Worm (Caenorhabditis elegans) whole organism, L4 larva: ENCODE data around the gene chk-1.

Experiments used
- Y105C5A.15 ChIP-seq: fragments of 200-800 bp; sonication (Bioruptor generic); IDR thresholded peaks from 2 replicates; pipeline ENCODE4 v1.3.6; 2022; ENCODE audit warnings: missing genetic modification characterization, missing compliant biosample characterization
- arid-1 ChIP-seq: fragments of 200-800 bp; sonication (Bioruptor generic); conservative IDR thresholded peaks from 2 replicates; pipeline ENCODE4 v1.3.6; 2022; ENCODE audit warnings: missing genetic modification reagents, missing genetic modification characterization, missing compliant biosample characterization
- daf-19 ChIP-seq: fragments of 200-800 bp; sonication (Bioruptor generic); conservative IDR thresholded peaks from 2 replicates; pipeline ENCODE4 v1.3.6; 2022; ENCODE audit warnings: missing genetic modification characterization, missing compliant biosample characterization
- dmd-9 ChIP-seq: fragments of 200-800 bp; sonication (Bioruptor generic); IDR thresholded peaks from 2 replicates; pipeline ENCODE4 v1.3.6; 2022; ENCODE audit warnings: missing genetic modification reagents, missing genetic modification characterization, missing compliant biosample characterization
- jun-1 ChIP-seq: fragments of 150-350 bp; optimal IDR thresholded peaks from 2 replicates; lab custom pipeline; 2014; ENCODE audit warnings: missing biosample characterization, missing genetic modification reagents, missing genetic modification characterization
- lin-39 ChIP-seq: fragments of 150-350 bp; optimal IDR thresholded peaks from 2 replicates; lab custom pipeline; 2014; ENCODE audit warnings: missing biosample characterization, missing genetic modification reagents, missing genetic modification characterization
- lsy-2 ChIP-seq, 2 experiments: fragments of 150-350 bp in 1 of 2; sonication (generic microtip) in 1 of 2; optimal IDR thresholded peaks; 2 replicates each; lab custom pipeline; 2014 to 2017; ENCODE audit warnings: missing biosample characterization in 2 of 2, missing genetic modification characterization in 2 of 2
- nhr-11 ChIP-seq: fragments of 150-350 bp; optimal IDR thresholded peaks from 2 replicates; lab custom pipeline; 2014; ENCODE audit warnings: missing biosample characterization, missing genetic modification characterization
- pha-4 ChIP-seq, 2 experiments: fragments of 150-350 bp in 1 of 2; fragments of 200-800 bp in 1 of 2; sonication (Bioruptor generic) in 1 of 2; IDR thresholded peaks in 1 of 2; optimal IDR thresholded peaks in 1 of 2; 2 replicates each; pipeline versions ENCODE4 v1.3.6 to Lab custom; 2014 to 2022; ENCODE audit warnings: missing genetic modification characterization in 2 of 2, missing genetic modification reagents in 2 of 2, missing biosample characterization in 1 of 2, missing compliant biosample characterization in 1 of 2
- php-3 ChIP-seq: fragments of 200-800 bp; sonication (Bioruptor generic); IDR thresholded peaks from 2 replicates; pipeline ENCODE4 v1.3.6; 2022; ENCODE audit warnings: missing genetic modification reagents, missing genetic modification characterization, missing compliant biosample characterization
- pqm-1 ChIP-seq: sonication (generic microtip); optimal IDR thresholded peaks from 2 replicates; lab custom pipeline; 2017; ENCODE audit warnings: missing biosample characterization, missing genetic modification characterization
- unc-62 ChIP-seq, 3 experiments: fragments of 150-350 bp in 1 of 3; sonication (generic microtip); optimal IDR thresholded peaks in 2 of 3; peaks in 1 of 3; 1 replicate in 1 of 3; 2 replicates in 2 of 3; lab custom pipeline; 2014 to 2017; ENCODE audit warnings: missing biosample characterization in 3 of 3, missing genetic modification characterization in 3 of 3, missing genetic modification reagents in 3 of 3, missing genotype in 1 of 3
- ztf-11 ChIP-seq: fragments of 150-350 bp; optimal IDR thresholded peaks from 2 replicates; lab custom pipeline; 2014; ENCODE audit warnings: missing biosample characterization, missing genetic modification characterization

- TF ChIP-seq Y105C5A.15 (GFP tag; lab: Robert Waterston, UW) (no peak), daf-19 (GFP tag; lab: Robert Waterston, UW) (no peak), php-3 (GFP tag; lab: Robert Waterston, UW) (no peak), ztf-11 (tag; lab: Kevin White, UChicago) (no peak), pqm-1 (tag; lab: Kevin White, UChicago) (no peak), arid-1 (GFP tag; lab: Robert Waterston, UW) (no peak), lsy-2 (tag; optimal IDR thresholded peaks at IDR 0.05; lab: Kevin White, UChicago) (no peak), nhr-11 (tag; lab: Kevin White, UChicago) (no peak), lin-39 (tag; lab: Kevin White, UChicago) (no peak), pha-4 (GFP tag; IDR thresholded peaks at IDR 0.05; lab: Robert Waterston, UW) (no peak), pha-4 (tag; optimal IDR thresholded peaks at IDR 0.05; lab: Kevin White, UChicago) (no peak), unc-62 (GFP tag; optimal IDR thresholded peaks at IDR 0.05 in 1 of 2; lab: Kevin White, UChicago) (no peak), unc-62 (tag; optimal IDR thresholded peaks at IDR 0.05; lab: Kevin White, UChicago) (no peak), jun-1 (no peak), dmd-9 (GFP tag; lab: Robert Waterston, UW) (no peak)
Observed at ce11 chrV:3808336-3808735, 49.1 kb upstream of the chk-1 start, which contains the start of gene srw-6.
